Worm (Caenorhabditis elegans) whole organism, young adult: ENCODE data around the gene C25A11.2.

Source experiments
- B0019.2 ChIP-seq: fragments of 200-800 bp; sonication (Bioruptor generic); conservative IDR thresholded peaks from 2 replicates; pipeline ENCODE4 v1.3.6; 2022; ENCODE audit warnings: missing genetic modification reagents, missing genetic modification characterization, missing compliant biosample characterization
- B0336.3 ChIP-seq: fragments of 200-800 bp; sonication (Bioruptor generic); IDR thresholded peaks from 2 replicates; pipeline ENCODE4 v1.3.6; 2022; ENCODE audit warnings: missing genetic modification characterization, missing compliant biosample characterization
- C17E4.6 ChIP-seq: fragments of 200-800 bp; sonication (Bioruptor generic); IDR thresholded peaks from 2 replicates; pipeline ENCODE4 v1.3.6; 2022; ENCODE audit warnings: missing genetic modification reagents, missing genetic modification characterization, missing compliant biosample characterization
- F37B4.10 ChIP-seq: fragments of 200-800 bp; sonication (Bioruptor generic); IDR thresholded peaks from 2 replicates; pipeline ENCODE4 v1.3.6; 2022; ENCODE audit warnings: missing genetic modification characterization, missing compliant biosample characterization
- F39B2.1 ChIP-seq: fragments of 200-800 bp; sonication (Bioruptor generic); IDR thresholded peaks from 2 replicates; pipeline ENCODE4 v1.3.6; 2022; ENCODE audit warnings: missing genetic modification reagents, missing genetic modification characterization, missing compliant biosample characterization
- F49E8.2 ChIP-seq: sonication (generic microtip); optimal IDR thresholded peaks from 3 replicates; lab custom pipeline; 2017; ENCODE audit warnings: missing genetic modification characterization, mild to moderate bottlenecking, missing compliant biosample characterization, antibody characterized with exemption, moderate library complexity; ENCODE audit not compliant: insufficient read depth
- F52B5.7 ChIP-seq: sonication (generic microtip); optimal IDR thresholded peaks from 2 replicates; lab custom pipeline; 2016; ENCODE audit warnings: mild to moderate bottlenecking, missing genetic modification characterization, missing compliant biosample characterization
- F57C9.4 ChIP-seq: sonication (generic microtip); optimal IDR thresholded peaks from 2 replicates; lab custom pipeline; 2017; ENCODE audit warnings: mild to moderate bottlenecking, missing genetic modification characterization, missing compliant biosample characterization
- K12H6.12 ChIP-seq: fragments of 200-800 bp; sonication (Bioruptor generic); optimal IDR thresholded peaks from 2 replicates; lab custom pipeline; 2018; ENCODE audit warnings: mild to moderate bottlenecking, missing genetic modification characterization, missing compliant biosample characterization
- T26A5.8 ChIP-seq: sonication (generic microtip); optimal IDR thresholded peaks from 2 replicates; lab custom pipeline; 2016; ENCODE audit warnings: missing genetic modification characterization, missing compliant biosample characterization
- Y53G8AR.9 ChIP-seq: fragments of 200-800 bp; sonication (Bioruptor generic); conservative IDR thresholded peaks from 2 replicates; pipeline ENCODE4 v1.3.6; 2022; ENCODE audit warnings: missing genetic modification reagents, missing genetic modification characterization, missing compliant biosample characterization
- Y79H2A.3 ChIP-seq: fragments of 200-800 bp; sonication (Bioruptor generic); conservative IDR thresholded peaks from 2 replicates; pipeline ENCODE4 v1.3.6; 2022; ENCODE audit warnings: missing genetic modification reagents, missing genetic modification characterization, missing compliant biosample characterization
- aptf-3 ChIP-seq: fragments of 200-800 bp; sonication (Bioruptor generic); IDR thresholded peaks from 2 replicates; pipeline ENCODE4 v1.3.6; 2022; ENCODE audit warnings: missing genetic modification characterization, missing compliant biosample characterization
- attf-5 ChIP-seq: fragments of 200-800 bp; sonication (Bioruptor generic); optimal IDR thresholded peaks from 2 replicates; lab custom pipeline; 2018; ENCODE audit warnings: mild to moderate bottlenecking, missing genetic modification characterization, missing compliant biosample characterization
- bed-1 ChIP-seq: fragments of 200-800 bp; sonication (Bioruptor generic); IDR thresholded peaks from 2 replicates; pipeline ENCODE4 v1.3.6; 2022; ENCODE audit warnings: missing genetic modification reagents, missing genetic modification characterization, missing compliant biosample characterization
- cebp-1 ChIP-seq, 2 experiments: fragments of 200-800 bp in 1 of 2; sonication (Bioruptor generic) in 1 of 2; sonication (generic microtip) in 1 of 2; IDR thresholded peaks in 1 of 2; optimal IDR thresholded peaks in 1 of 2; 2 replicates each; pipeline versions ENCODE4 v1.3.6 to Lab custom; 2017 to 2022; ENCODE audit warnings: missing compliant biosample characterization in 2 of 2, missing genetic modification characterization in 2 of 2, mild to moderate bottlenecking in 1 of 2, missing genetic modification reagents in 1 of 2, moderate library complexity in 1 of 2
- ceh-27 ChIP-seq: fragments of 200-800 bp; sonication (Bioruptor generic); optimal IDR thresholded peaks from 2 replicates; lab custom pipeline; 2018; ENCODE audit warnings: mild to moderate bottlenecking, missing genetic modification characterization, moderate library complexity, missing compliant biosample characterization
- chd-7 ChIP-seq: sonication (generic microtip); optimal IDR thresholded peaks from 2 replicates; lab custom pipeline; 2016; ENCODE audit warnings: mild to moderate bottlenecking, missing genetic modification characterization, moderate library complexity, missing compliant biosample characterization
- dox-1 ChIP-seq: fragments of 200-800 bp; sonication (Bioruptor generic); IDR thresholded peaks from 2 replicates; pipeline ENCODE4 v1.3.6; 2022; ENCODE audit warnings: missing genetic modification reagents, missing genetic modification characterization, missing compliant biosample characterization
- ekl-4 ChIP-seq: fragments of 200-800 bp; sonication (Bioruptor generic); IDR thresholded peaks from 2 replicates; pipeline ENCODE4 v1.3.6; 2022; ENCODE audit warnings: missing genetic modification reagents, missing genetic modification characterization, missing compliant biosample characterization
- gei-17 ChIP-seq: fragments of 200-800 bp; sonication (Bioruptor generic); optimal IDR thresholded peaks from 2 replicates; lab custom pipeline; 2018; ENCODE audit warnings: mild to moderate bottlenecking, missing genetic modification characterization, missing compliant biosample characterization
- hmg-20 ChIP-seq: fragments of 200-800 bp; sonication (Bioruptor generic); IDR thresholded peaks from 2 replicates; pipeline ENCODE4 v1.3.6; 2022; ENCODE audit warnings: missing genetic modification reagents, missing genetic modification characterization, missing compliant biosample characterization
- hsf-1 ChIP-seq: fragments of 200-800 bp; sonication (Bioruptor generic); IDR thresholded peaks from 2 replicates; pipeline ENCODE4 v1.3.6; 2022; ENCODE audit warnings: missing genetic modification reagents, missing genetic modification characterization, missing compliant biosample characterization
- let-526 ChIP-seq: fragments of 200-800 bp; sonication (Bioruptor generic); IDR thresholded peaks from 2 replicates; pipeline ENCODE4 v1.3.6; 2022; ENCODE audit warnings: missing genetic modification reagents, missing genetic modification characterization, missing compliant biosample characterization
- let-607 ChIP-seq, 2 experiments: fragments of 200-800 bp in 1 of 2; sonication (Bioruptor generic) in 1 of 2; sonication (generic microtip) in 1 of 2; optimal IDR thresholded peaks; 2 replicates each; lab custom pipeline; 2016 to 2018; ENCODE audit warnings: mild to moderate bottlenecking in 2 of 2, missing compliant biosample characterization in 2 of 2, missing genetic modification characterization in 2 of 2, moderate library complexity in 2 of 2, missing genotype in 1 of 2
- lin-35 ChIP-seq, 3 experiments: fragments of 150-350 bp in 2 of 3; sonication (generic microtip) in 1 of 3; optimal IDR thresholded peaks; 2 replicates each; lab custom pipeline; 2014 to 2018; ENCODE audit warnings: missing biosample characterization in 3 of 3, missing genetic modification characterization in 3 of 3, missing genetic modification reagents in 3 of 3
- lin-40 ChIP-seq: sonication (generic microtip); optimal IDR thresholded peaks from 2 replicates; lab custom pipeline; 2016; ENCODE audit warnings: missing genetic modification characterization, mild to moderate bottlenecking, missing compliant biosample characterization, missing genotype, missing genetic modification reagents
- lir-1 ChIP-seq: fragments of 200-800 bp; sonication (Bioruptor generic); conservative IDR thresholded peaks from 2 replicates; pipeline ENCODE4 v1.3.6; 2022; ENCODE audit warnings: missing genetic modification reagents, missing genetic modification characterization, missing compliant biosample characterization
- lsy-27 ChIP-seq: sonication (generic microtip); optimal IDR thresholded peaks from 2 replicates; lab custom pipeline; 2017; ENCODE audit warnings: missing genetic modification characterization, mild to moderate bottlenecking, missing compliant biosample characterization, antibody characterized with exemption, missing genotype, borderline replicate concordance; ENCODE audit not compliant: insufficient read depth
- mcd-1 ChIP-seq: fragments of 200-800 bp; sonication (Bioruptor generic); IDR thresholded peaks from 2 replicates; pipeline ENCODE4 v1.3.6; 2022; ENCODE audit warnings: missing genetic modification reagents, missing genetic modification characterization, missing compliant biosample characterization
- mxl-1 ChIP-seq: sonication (generic microtip); optimal IDR thresholded peaks from 2 replicates; lab custom pipeline; 2016; ENCODE audit warnings: missing genetic modification characterization, missing compliant biosample characterization
- nfyb-1 ChIP-seq: fragments of 200-800 bp; sonication (Bioruptor generic); IDR thresholded peaks from 2 replicates; pipeline ENCODE4 v1.3.6; 2022; ENCODE audit warnings: missing genetic modification reagents, missing genetic modification characterization, missing compliant biosample characterization
- nhr-120 ChIP-seq: fragments of 200-800 bp; sonication (Bioruptor generic); IDR thresholded peaks from 2 replicates; pipeline ENCODE4 v1.3.6; 2022; ENCODE audit warnings: missing genetic modification characterization, missing compliant biosample characterization
- nhr-179 ChIP-seq: sonication (generic microtip); optimal IDR thresholded peaks from 2 replicates; lab custom pipeline; 2016; ENCODE audit warnings: mild to moderate bottlenecking, missing genetic modification characterization, missing compliant biosample characterization
- nhr-80 ChIP-seq: sonication (generic microtip); optimal IDR thresholded peaks from 2 replicates; lab custom pipeline; 2016; ENCODE audit warnings: missing genetic modification characterization, missing compliant biosample characterization
- nhr-90 ChIP-seq: sonication (generic microtip); optimal IDR thresholded peaks from 2 replicates; lab custom pipeline; 2016; ENCODE audit warnings: missing genotype, mild to moderate bottlenecking, missing genetic modification characterization, missing compliant biosample characterization
- rec-8 ChIP-seq, 2 experiments: sonication (generic microtip); optimal IDR thresholded peaks; 2 replicates each; lab custom pipeline; 2016; ENCODE audit warnings: mild to moderate bottlenecking in 2 of 2, missing genetic modification characterization in 2 of 2, missing genetic modification reagents in 2 of 2, missing genotype in 2 of 2, missing biosample characterization in 1 of 2, missing compliant biosample characterization in 1 of 2, moderate library complexity in 1 of 2
- rpc-1 ChIP-seq, 2 experiments: fragments of 150-350 bp in 1 of 2; sonication (generic microtip) in 1 of 2; optimal IDR thresholded peaks; 2 replicates each; lab custom pipeline; 2014 to 2018; ENCODE audit warnings: missing biosample characterization in 1 of 2, missing genetic modification characterization in 1 of 2, missing genetic modification reagents in 1 of 2, missing genotype in 1 of 2
- snpc-1.1 ChIP-seq: sonication (generic microtip); optimal IDR thresholded peaks from 2 replicates; lab custom pipeline; 2017; ENCODE audit warnings: missing genetic modification characterization, mild to moderate bottlenecking, missing compliant biosample characterization, antibody characterized with exemption, moderate library complexity, missing genotype, missing genetic modification reagents; ENCODE audit not compliant: insufficient read depth
- snpc-1.3 ChIP-seq: sonication (generic microtip); optimal IDR thresholded peaks from 2 replicates; lab custom pipeline; 2017; ENCODE audit warnings: missing genetic modification characterization, mild to moderate bottlenecking, missing compliant biosample characterization, antibody characterized with exemption, moderate library complexity, missing genotype, missing genetic modification reagents; ENCODE audit not compliant: insufficient read depth
- snpc-3.4 ChIP-seq: sonication (generic microtip); optimal IDR thresholded peaks from 2 replicates; lab custom pipeline; 2017; ENCODE audit warnings: missing genetic modification characterization, mild to moderate bottlenecking, missing compliant biosample characterization, antibody characterized with exemption, moderate library complexity, missing genotype, missing genetic modification reagents
- tbp1 ChIP-seq: fragments of 200-800 bp; sonication (Bioruptor generic); optimal IDR thresholded peaks from 2 replicates; lab custom pipeline; 2018; ENCODE audit warnings: mild to moderate bottlenecking, missing genetic modification characterization, missing compliant biosample characterization
- tbx-9 ChIP-seq: sonication (generic microtip); optimal IDR thresholded peaks from 2 replicates; lab custom pipeline; 2016; ENCODE audit warnings: borderline replicate concordance, missing genetic modification characterization, inconsistent platforms, missing compliant biosample characterization
- unc-62 ChIP-seq: fragments of 150-350 bp; optimal IDR thresholded peaks from 2 replicates; lab custom pipeline; 2014; ENCODE audit warnings: missing biosample characterization, missing genetic modification reagents, missing genetic modification characterization
- ztf-26 ChIP-seq: sonication (generic microtip); optimal IDR thresholded peaks from 2 replicates; lab custom pipeline; 2017; ENCODE audit warnings: missing genetic modification characterization, missing compliant biosample characterization
- ztf-28 ChIP-seq: fragments of 200-800 bp; sonication (Bioruptor generic); IDR thresholded peaks from 2 replicates; pipeline ENCODE4 v1.3.6; 2022; ENCODE audit warnings: missing genetic modification reagents, missing genetic modification characterization, missing compliant biosample characterization

C25A11.2 gene

DNA sequence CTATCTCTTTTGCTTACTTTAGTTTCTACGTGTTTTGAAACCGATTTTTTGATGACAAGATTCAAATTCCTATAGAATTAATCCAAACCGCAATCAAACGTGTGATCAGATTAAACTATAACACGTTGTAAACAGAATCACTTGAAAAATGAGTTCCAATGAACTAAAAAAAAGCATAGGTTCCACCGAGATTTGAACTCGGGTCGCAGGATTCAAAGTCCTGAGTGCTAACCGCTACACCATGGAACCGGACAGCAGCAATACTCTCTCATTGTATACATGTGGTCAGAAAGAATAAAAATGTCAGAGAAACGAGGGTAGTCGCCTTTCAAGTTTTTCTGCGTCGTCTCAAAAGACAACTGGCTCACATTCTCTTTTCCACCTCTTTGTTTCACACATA, 22.5 kb upstream of the C25A11.2 start (continued):
- TF ChIP-seq mxl-1 (tag; lab: Kevin White, UChicago) (peak; percentile 79), nhr-90 (tag; lab: Kevin White, UChicago) (peak; percentile 85), Y79H2A.3 (GFP tag; lab: Robert Waterston, UW) (no peak), lin-40 (peak; percentile 60), let-607 (tag; optimal IDR thresholded peaks at IDR 0.05; lab: Kevin White, UChicago) (peak; percentile 34 to 71), dox-1 (GFP tag; lab: Robert Waterston, UW) (peak; percentile 66), chd-7 (tag; lab: Kevin White, UChicago) (peak; percentile 55), C17E4.6 (GFP tag; lab: Robert Waterston, UW) (no peak), F57C9.4 (tag; lab: Kevin White, UChicago) (peak; percentile 24), Y53G8AR.9 (GFP tag; lab: Robert Waterston, UW) (no peak; the same call in 1 of the 2 replicates), T26A5.8 (tag; lab: Kevin White, UChicago) (peak; percentile 9), bed-1 (GFP tag; lab: Robert Waterston, UW) (no peak), hmg-20 (GFP tag; lab: Robert Waterston, UW) (no peak), tbp1 (GFP tag; lab: Kevin White, UChicago) (peak; percentile 92), unc-62 (no peak), ceh-27 (GFP tag; lab: Kevin White, UChicago) (peak; percentile 66), rpc-1 (optimal IDR thresholded peaks at IDR 0.05; lab: Kevin White, UChicago) (peak; percentile 98), rpc-1 (tag; optimal IDR thresholded peaks at IDR 0.05; lab: Kevin White, UChicago) (peak; percentile 94), hsf-1 (GFP tag; lab: Robert Waterston, UW) (no peak), snpc-1.3 (tag; lab: Kevin White, UChicago) (peak; percentile 72), nhr-179 (tag; lab: Kevin White, UChicago) (no peak), snpc-1.1 (tag; lab: Kevin White, UChicago) (peak; percentile 16), let-526 (peak; percentile 70; the same call in 1 of the 2 replicates), F39B2.1 (GFP tag; lab: Robert Waterston, UW) (no peak), F52B5.7 (tag; lab: Kevin White, UChicago) (peak; percentile 48), F37B4.10 (GFP tag; lab: Robert Waterston, UW) (no peak), mcd-1 (GFP tag; lab: Robert Waterston, UW) (peak; percentile 61), tbx-9 (tag; lab: Kevin White, UChicago) (no peak), attf-5 (GFP tag; lab: Kevin White, UChicago) (peak; percentile 42), ztf-26 (peak; percentile 45), K12H6.12 (tag; lab: Kevin White, UChicago) (peak; percentile 14), cebp-1 (GFP tag; IDR thresholded peaks at IDR 0.05; lab: Robert Waterston, UW) (no peak), cebp-1 (tag; optimal IDR thresholded peaks at IDR 0.05; lab: Kevin White, UChicago) (peak; percentile 68), ekl-4 (GFP tag; lab: Robert Waterston, UW) (peak; percentile 73), lsy-27 (peak; percentile 29), lir-1 (GFP tag; lab: Robert Waterston, UW) (0 out of 2 replicates have a peak, but pooled peaks have one; percentile 8), gei-17 (GFP tag; lab: Kevin White, UChicago) (no peak), nfyb-1 (peak; percentile 91), rec-8 (tag; optimal IDR thresholded peaks at IDR 0.05; lab: Kevin White, UChicago) (peak; percentile 62 to 77), nhr-120 (GFP tag; lab: Robert Waterston, UW) (peak; percentile 79; the same call in 1 of the 2 replicates), B0019.2 (0 out of 2 replicates have a peak, but pooled peaks have one; percentile 19), nhr-80 (tag; lab: Kevin White, UChicago) (peak; percentile 51), lin-35 (GFP tag; optimal IDR thresholded peaks at IDR 0.05; lab: Kevin White, UChicago) (peak in 1 of 3 experiments; percentile 68), snpc-3.4 (tag; lab: Kevin White, UChicago) (peak; percentile 54), ztf-28 (peak; percentile 33; the same call in 1 of the 2 replicates), aptf-3 (GFP tag; lab: Robert Waterston, UW) (peak; percentile 70; the same call in 1 of the 2 replicates), B0336.3 (peak; percentile 23; the same call in 1 of the 2 replicates), F49E8.2 (tag; lab: Kevin White, UChicago) (no peak)
